Fruit fly (Drosophila melanogaster): ENCODE data around the gene Targ2.

- TF ChIP-seq ttk (optimal IDR thresholded peaks at IDR 0.05) (no peak), h (optimal IDR thresholded peaks at IDR 0.05) (no peak), insv (optimal IDR thresholded peaks at IDR 0.05) (no peak)
Measured at dm6 chr3L:21219160-21219559, 16.1 kb upstream of the Targ2 start.
